Worm (Caenorhabditis elegans) whole organism, L4 larva: ENCODE data around the gene pepm-1.

Source experiments
- F10B5.3 ChIP-seq: sonication (generic microtip); optimal IDR thresholded peaks from 2 replicates; lab custom pipeline; 2016; ENCODE audit warnings: mild to moderate bottlenecking, missing genetic modification characterization, missing compliant biosample characterization
- F26F4.8 ChIP-seq: fragments of 200-800 bp; sonication (Bioruptor generic); conservative IDR thresholded peaks from 2 replicates; pipeline ENCODE4 v1.3.6; 2022; ENCODE audit warnings: missing genetic modification characterization, missing compliant biosample characterization
- F37D6.2 ChIP-seq: sonication (generic microtip); optimal IDR thresholded peaks from 2 replicates; lab custom pipeline; 2016; ENCODE audit warnings: mild to moderate bottlenecking, missing genetic modification characterization, missing compliant biosample characterization
- F49E8.2 ChIP-seq: sonication (generic microtip); optimal IDR thresholded peaks from 2 replicates; lab custom pipeline; 2016; ENCODE audit warnings: missing compliant biosample characterization, mild to moderate bottlenecking, missing genetic modification characterization, borderline replicate concordance
- Y5F2A.4 ChIP-seq: fragments of 200-800 bp; sonication (Bioruptor generic); optimal IDR thresholded peaks from 2 replicates; lab custom pipeline; 2018; ENCODE audit warnings: mild to moderate bottlenecking, missing genetic modification characterization, missing compliant biosample characterization
- Y75B8A.6 ChIP-seq: fragments of 200-800 bp; sonication (Bioruptor generic); IDR thresholded peaks from 2 replicates; pipeline ENCODE4 v1.3.6; 2022; ENCODE audit warnings: missing genetic modification reagents, missing genetic modification characterization, missing compliant biosample characterization
- ZK546.5 ChIP-seq, 2 experiments: sonication (generic microtip); optimal IDR thresholded peaks; 2 replicates each; lab custom pipeline; 2017; ENCODE audit warnings: missing biosample characterization in 2 of 2, missing genetic modification characterization in 2 of 2
- aha-1 ChIP-seq: fragments of 150-350 bp; peaks from one replicate; lab custom pipeline; 2014; ENCODE audit warnings: missing biosample characterization, missing genetic modification characterization
- aly-2 ChIP-seq: sonication (generic microtip); optimal IDR thresholded peaks from 2 replicates; lab custom pipeline; 2018; ENCODE audit warnings: missing biosample characterization, missing genetic modification characterization
- ceh-44 ChIP-seq: fragments of 200-800 bp; sonication (Bioruptor generic); IDR thresholded peaks from 2 replicates; pipeline ENCODE4 v1.3.6; 2022; ENCODE audit warnings: missing genetic modification reagents, missing genetic modification characterization, missing compliant biosample characterization
- ceh-62 ChIP-seq: sonication (generic microtip); optimal IDR thresholded peaks from 2 replicates; lab custom pipeline; 2017; ENCODE audit warnings: missing biosample characterization, missing genetic modification characterization
- ces-1 ChIP-seq: fragments of 150-350 bp; sonication (generic microtip); optimal IDR thresholded peaks from 4 replicates; lab custom pipeline; 2014; ENCODE audit warnings: missing biosample characterization, missing genetic modification reagents, missing genetic modification characterization
- cey-2 ChIP-seq: sonication (generic microtip); optimal IDR thresholded peaks from 3 replicates; lab custom pipeline; 2017; ENCODE audit warnings: missing genetic modification characterization, mild to moderate bottlenecking, missing compliant biosample characterization, antibody characterized with exemption, borderline replicate concordance; ENCODE audit not compliant: insufficient read depth
- daf-16 ChIP-seq, 3 experiments: sonication (generic microtip); optimal IDR thresholded peaks; 2 replicates each; lab custom pipeline; 2016 to 2017; ENCODE audit warnings: missing genetic modification characterization in 3 of 3, missing genetic modification reagents in 3 of 3, mild to moderate bottlenecking in 2 of 3, missing compliant biosample characterization in 2 of 3, missing biosample characterization in 1 of 3, moderate library complexity in 1 of 3
- daf-19 ChIP-seq: fragments of 200-800 bp; sonication (Bioruptor generic); conservative IDR thresholded peaks from 2 replicates; pipeline ENCODE4 v1.3.6; 2022; ENCODE audit warnings: missing genetic modification characterization, missing compliant biosample characterization
- dmd-6 ChIP-seq: fragments of 200-800 bp; sonication (Bioruptor generic); IDR thresholded peaks from 2 replicates; pipeline ENCODE4 v1.3.6; 2022; ENCODE audit warnings: missing genetic modification reagents, missing genetic modification characterization, missing compliant biosample characterization
- dpl-1 ChIP-seq: fragments of 150-350 bp; optimal IDR thresholded peaks from 2 replicates; lab custom pipeline; 2014; ENCODE audit warnings: missing biosample characterization, missing genetic modification reagents, missing genetic modification characterization
- egl-27 ChIP-seq: sonication (generic microtip); optimal IDR thresholded peaks from 3 replicates; lab custom pipeline; 2017; ENCODE audit warnings: missing biosample characterization, missing genetic modification reagents, missing genetic modification characterization
- egl-43 ChIP-seq: fragments of 200-800 bp; sonication (Bioruptor generic); IDR thresholded peaks from 2 replicates; pipeline ENCODE4 v1.3.6; 2022; ENCODE audit warnings: missing genetic modification reagents, missing genetic modification characterization, missing compliant biosample characterization
- hif-1 ChIP-seq, 2 experiments: sonication (generic microtip); optimal IDR thresholded peaks; 2 replicates each; lab custom pipeline; 2016 to 2017; ENCODE audit warnings: missing compliant biosample characterization in 2 of 2, missing genetic modification characterization in 2 of 2, missing genetic modification reagents in 2 of 2, missing genotype in 2 of 2, mild to moderate bottlenecking in 1 of 2
- hlh-11 ChIP-seq: fragments of 200-800 bp; sonication (Bioruptor generic); optimal IDR thresholded peaks from 2 replicates; lab custom pipeline; 2018; ENCODE audit warnings: mild to moderate bottlenecking, missing genetic modification characterization, missing compliant biosample characterization
- hmg-1.1 ChIP-seq: fragments of 200-800 bp; sonication (Bioruptor generic); IDR thresholded peaks from 2 replicates; pipeline ENCODE4 v1.3.6; 2022; ENCODE audit warnings: missing genetic modification reagents, missing genetic modification characterization, missing compliant biosample characterization
- lin-1 ChIP-seq: fragments of 200-800 bp; sonication (Bioruptor generic); IDR thresholded peaks from 2 replicates; pipeline ENCODE4 v1.3.6; 2022; ENCODE audit warnings: missing genetic modification reagents, missing genetic modification characterization, missing compliant biosample characterization
- lin-38 ChIP-seq: fragments of 200-800 bp; sonication (Bioruptor generic); IDR thresholded peaks from 2 replicates; pipeline ENCODE4 v1.3.6; 2022; ENCODE audit warnings: missing genetic modification reagents, missing genetic modification characterization, missing compliant biosample characterization
- lin-39 ChIP-seq: fragments of 150-350 bp; optimal IDR thresholded peaks from 2 replicates; lab custom pipeline; 2014; ENCODE audit warnings: missing biosample characterization, missing genetic modification reagents, missing genetic modification characterization
- mdt-29 ChIP-seq: fragments of 200-800 bp; sonication (Bioruptor generic); IDR thresholded peaks from 2 replicates; pipeline ENCODE4 v1.3.6; 2022; ENCODE audit warnings: missing genetic modification reagents, missing genetic modification characterization, missing compliant biosample characterization
- mes-2 ChIP-seq: sonication (generic microtip); optimal IDR thresholded peaks from 2 replicates; lab custom pipeline; 2016; ENCODE audit warnings: missing genotype, mild to moderate bottlenecking, missing genetic modification characterization, missing compliant biosample characterization; ENCODE audit not compliant: poor library complexity, severe bottlenecking
- mxl-2 ChIP-seq: fragments of 200-800 bp; sonication (Bioruptor generic); conservative IDR thresholded peaks from 2 replicates; pipeline ENCODE4 v1.3.6; 2022; ENCODE audit warnings: missing genetic modification reagents, missing genetic modification characterization, missing compliant biosample characterization
- mxl-3 ChIP-seq: fragments of 200-800 bp; sonication (Bioruptor generic); optimal IDR thresholded peaks from 2 replicates; lab custom pipeline; 2018; ENCODE audit warnings: mild to moderate bottlenecking, missing genetic modification characterization, missing compliant biosample characterization
- nhr-102 ChIP-seq: sonication (generic microtip); optimal IDR thresholded peaks from 2 replicates; lab custom pipeline; 2016; ENCODE audit warnings: mild to moderate bottlenecking, missing genetic modification characterization, moderate library complexity, missing compliant biosample characterization
- nhr-11 ChIP-seq: fragments of 150-350 bp; optimal IDR thresholded peaks from 2 replicates; lab custom pipeline; 2014; ENCODE audit warnings: missing biosample characterization, missing genetic modification characterization
- nhr-111 ChIP-seq: fragments of 200-800 bp; sonication (Bioruptor generic); optimal IDR thresholded peaks from 2 replicates; lab custom pipeline; 2018; ENCODE audit warnings: mild to moderate bottlenecking, missing genetic modification characterization, missing compliant biosample characterization
- nhr-25 ChIP-seq: sonication (generic microtip); optimal IDR thresholded peaks from 2 replicates; lab custom pipeline; 2017; ENCODE audit warnings: missing genetic modification characterization, mild to moderate bottlenecking, missing compliant biosample characterization, antibody characterized with exemption, moderate library complexity, borderline replicate concordance; ENCODE audit not compliant: insufficient read depth
- nhr-6 ChIP-seq: fragments of 150-350 bp; optimal IDR thresholded peaks from 2 replicates; lab custom pipeline; 2014; ENCODE audit warnings: missing biosample characterization, missing genetic modification characterization
- pha-4 ChIP-seq, 2 experiments: fragments of 150-350 bp in 1 of 2; fragments of 200-800 bp in 1 of 2; sonication (Bioruptor generic) in 1 of 2; IDR thresholded peaks in 1 of 2; optimal IDR thresholded peaks in 1 of 2; 2 replicates each; pipeline versions ENCODE4 v1.3.6 to Lab custom; 2014 to 2022; ENCODE audit warnings: missing genetic modification characterization in 2 of 2, missing genetic modification reagents in 2 of 2, missing biosample characterization in 1 of 2, missing compliant biosample characterization in 1 of 2
- php-3 ChIP-seq: fragments of 200-800 bp; sonication (Bioruptor generic); IDR thresholded peaks from 2 replicates; pipeline ENCODE4 v1.3.6; 2022; ENCODE audit warnings: missing genetic modification reagents, missing genetic modification characterization, missing compliant biosample characterization
- saeg-2 ChIP-seq: fragments of 200-800 bp; sonication (Bioruptor generic); IDR thresholded peaks from 2 replicates; pipeline ENCODE4 v1.3.6; 2022; ENCODE audit warnings: missing genetic modification reagents, missing genetic modification characterization, missing compliant biosample characterization
- sdz-12 ChIP-seq: fragments of 200-800 bp; sonication (Bioruptor generic); optimal IDR thresholded peaks from 2 replicates; lab custom pipeline; 2018; ENCODE audit warnings: mild to moderate bottlenecking, missing genetic modification characterization, missing compliant biosample characterization
- set-16 ChIP-seq: fragments of 200-800 bp; sonication (Bioruptor generic); IDR thresholded peaks from 2 replicates; pipeline ENCODE4 v1.3.6; 2022; ENCODE audit warnings: missing genetic modification reagents, missing genetic modification characterization, missing compliant biosample characterization
- snpc-1.2 ChIP-seq: fragments of 200-800 bp; sonication (Bioruptor generic); IDR thresholded peaks from 2 replicates; pipeline ENCODE4 v1.3.6; 2022; ENCODE audit warnings: missing genetic modification reagents, missing genetic modification characterization, missing compliant biosample characterization
- spr-1 ChIP-seq: sonication (generic microtip); optimal IDR thresholded peaks from 2 replicates; lab custom pipeline; 2016; ENCODE audit warnings: mild to moderate bottlenecking, missing genetic modification characterization, missing compliant biosample characterization
- spr-3 ChIP-seq: fragments of 200-800 bp; sonication (Bioruptor generic); optimal IDR thresholded peaks from 2 replicates; lab custom pipeline; 2018; ENCODE audit warnings: mild to moderate bottlenecking, missing genetic modification characterization, missing compliant biosample characterization
- tag-97 ChIP-seq: fragments of 200-800 bp; sonication (Bioruptor generic); IDR thresholded peaks from 2 replicates; pipeline ENCODE4 v1.3.6; 2022; ENCODE audit warnings: missing genetic modification characterization, missing compliant biosample characterization
- unc-39 ChIP-seq: sonication (generic microtip); optimal IDR thresholded peaks from 2 replicates; lab custom pipeline; 2017; ENCODE audit warnings: missing biosample characterization, missing genetic modification characterization
- zag-1 ChIP-seq: fragments of 150-350 bp; optimal IDR thresholded peaks from 2 replicates; lab custom pipeline; 2014; ENCODE audit warnings: missing biosample characterization, missing genetic modification characterization

Gene pepm-1

DNA sequence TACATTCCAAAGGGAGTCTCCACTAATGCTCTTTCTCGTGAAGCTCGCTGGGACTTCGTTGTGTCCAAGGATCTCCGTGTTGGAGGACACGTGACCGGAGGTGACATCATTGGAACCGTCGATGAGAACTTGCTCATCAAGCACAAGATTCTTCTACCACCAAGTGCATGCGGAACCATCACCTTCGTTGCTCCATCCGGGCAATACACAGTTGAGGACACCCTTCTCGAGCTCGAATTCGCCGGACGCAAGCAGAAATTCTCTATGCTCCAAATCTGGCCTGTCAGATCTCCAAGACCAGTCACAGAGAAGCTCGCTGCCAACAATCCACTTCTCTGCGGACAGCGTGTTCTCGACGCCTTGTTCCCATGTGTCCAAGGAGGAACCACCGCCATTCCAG lies 23.1 kb downstream of the pepm-1 start:
- TF ChIP-seq lin-1 (GFP tag; lab: Robert Waterston, UW) (no peak), hlh-11 (tag; lab: Kevin White, UChicago) (no peak), set-16 (peak; percentile 56), saeg-2 (GFP tag; lab: Robert Waterston, UW) (no peak), mxl-3 (GFP tag; lab: Kevin White, UChicago) (peak; percentile 5), aly-2 (no peak), aha-1 (tag; lab: Kevin White, UChicago) (peak; percentile 81)

DNA sequence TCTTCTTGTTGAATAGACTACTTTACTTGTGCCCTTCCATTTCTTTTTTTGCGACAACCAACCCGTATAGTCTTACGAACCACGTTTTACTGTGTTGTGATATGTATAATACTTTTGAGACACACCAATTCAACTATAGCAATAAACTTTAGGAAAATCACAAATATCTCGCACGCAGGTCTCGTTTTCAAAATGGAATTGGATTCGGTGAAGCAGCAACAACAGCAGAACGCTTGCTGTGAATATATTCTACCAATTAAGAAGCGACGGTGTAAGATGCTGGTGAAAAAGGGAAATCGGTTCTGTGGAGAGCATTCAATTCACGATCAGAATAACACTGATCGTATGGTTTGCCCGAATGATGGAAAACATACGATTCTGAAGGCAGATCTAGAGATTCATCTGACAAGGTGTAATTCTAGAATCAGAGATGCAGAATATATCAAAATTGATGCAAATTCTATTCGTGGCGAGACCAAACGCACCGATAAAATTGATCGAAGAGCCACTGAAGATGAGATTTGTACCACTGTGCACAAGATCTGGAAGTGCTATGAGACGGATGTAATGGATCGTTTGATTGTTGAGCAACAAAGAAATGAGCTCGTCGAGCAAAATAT lies 25.5 kb downstream of the pepm-1 start, which contains the start of gene Y49A3A.3:
Gene Y49A3A.3, plus strand, starts transcription at position 153 of the 620 bp plus-strand sequence.
- peak; percentile 28 for TF ChIP-seq nhr-111 (GFP tag; lab: Kevin White, UChicago)
- TF ChIP-seq Y75B8A.6 (GFP tag; lab: Robert Waterston, UW), result no peak
- TF ChIP-seq set-16, result no peak
- TF ChIP-seq unc-39 (tag; lab: Kevin White, UChicago), result no peak
- no peak for TF ChIP-seq tag-97 (GFP tag; lab: Robert Waterston, UW)
- TF ChIP-seq sdz-12 (GFP tag; lab: Kevin White, UChicago), result peak; percentile 85
- no peak; the same call in 1 of the 2 replicates for TF ChIP-seq mdt-29 (GFP tag; lab: Robert Waterston, UW)
- peak; percentile 27; the same call in 1 of the 2 replicates for TF ChIP-seq F26F4.8 (GFP tag; lab: Robert Waterston, UW)
- peak in 1 of 2 experiments; percentile 2 for TF ChIP-seq ZK546.5 (tag; optimal IDR thresholded peaks at IDR 0.05; lab: Kevin White, UChicago)
- peak; percentile 62 for TF ChIP-seq Y5F2A.4 (GFP tag; lab: Kevin White, UChicago)
- no peak for TF ChIP-seq ceh-44 (GFP tag; lab: Robert Waterston, UW)
- TF ChIP-seq saeg-2 (GFP tag; lab: Robert Waterston, UW), result 0 out of 2 replicates have a peak, but pooled peaks have one; percentile 48
- peak; percentile 68; the same call in 1 of the 2 replicates for TF ChIP-seq snpc-1.2 (GFP tag; lab: Robert Waterston, UW)
- peak; percentile 66 for TF ChIP-seq lin-38 (GFP tag; lab: Robert Waterston, UW)
- TF ChIP-seq hmg-1.1 (GFP tag; lab: Robert Waterston, UW), result peak; percentile 37; the same call in 1 of the 2 replicates
- peak; percentile 69; the same call in 1 of the 2 replicates for TF ChIP-seq egl-43
- peak; percentile 67 for TF ChIP-seq pha-4 (GFP tag; IDR thresholded peaks at IDR 0.05; lab: Robert Waterston, UW)
- TF ChIP-seq pha-4 (tag; optimal IDR thresholded peaks at IDR 0.05; lab: Kevin White, UChicago), result no peak
- no peak for TF ChIP-seq lin-39
- no peak for TF ChIP-seq zag-1 (tag; lab: Kevin White, UChicago)
- TF ChIP-seq spr-3 (GFP tag; lab: Kevin White, UChicago), result peak; percentile 67
- no peak for TF ChIP-seq F10B5.3
- TF ChIP-seq mes-2 (tag; lab: Kevin White, UChicago), result peak; percentile 31
- no peak for TF ChIP-seq nhr-11 (tag; lab: Kevin White, UChicago)
- no peak for TF ChIP-seq ceh-62 (tag; lab: Kevin White, UChicago)
- no peak for TF ChIP-seq daf-19 (GFP tag; lab: Robert Waterston, UW)
- peak; percentile 42; the same call in 1 of the 2 replicates for TF ChIP-seq lin-1 (GFP tag; lab: Robert Waterston, UW)
- no peak for TF ChIP-seq hif-1 (tag; optimal IDR thresholded peaks at IDR 0.05; lab: Kevin White, UChicago)
- no peak for TF ChIP-seq cey-2 (tag; lab: Kevin White, UChicago)
- peak in 1 of 2 experiments; percentile 28 for TF ChIP-seq daf-16 (GFP tag; optimal IDR thresholded peaks at IDR 0.05; lab: Kevin White, UChicago)
- TF ChIP-seq daf-16 (tag; optimal IDR thresholded peaks at IDR 0.05; lab: Kevin White, UChicago), result peak; percentile 61
- peak; percentile 54 for TF ChIP-seq dmd-6 (GFP tag; lab: Robert Waterston, UW)
- no peak for TF ChIP-seq dpl-1 (GFP tag; lab: Kevin White, UChicago)
- peak; percentile 59 for TF ChIP-seq nhr-25
- TF ChIP-seq hlh-11 (tag; lab: Kevin White, UChicago), result peak; percentile 55
- TF ChIP-seq egl-27 (tag; lab: Kevin White, UChicago), result no peak
- peak; percentile 91 for TF ChIP-seq nhr-102 (tag; lab: Kevin White, UChicago)
- no peak for TF ChIP-seq F37D6.2 (tag; lab: Kevin White, UChicago)
- no peak for TF ChIP-seq F49E8.2
- 0 out of 2 replicates have a peak, but pooled peaks have one; percentile 7 for TF ChIP-seq mxl-2 (GFP tag; lab: Robert Waterston, UW)
- TF ChIP-seq nhr-6 (tag; lab: Kevin White, UChicago), result peak; percentile 56
- no peak for TF ChIP-seq ces-1 (GFP tag; lab: Kevin White, UChicago)
- TF ChIP-seq spr-1 (tag; lab: Kevin White, UChicago), result peak; percentile 65
- TF ChIP-seq php-3 (GFP tag; lab: Robert Waterston, UW), result no peak; the same call in 1 of the 2 replicates
